Fruit fly (Drosophila melanogaster): ENCODE results near the gene Mco3.

dm6 chr3R:25899690-25900089 is 2.4 kb downstream of the Mco3 start, which contains the start of gene CG31091:
- TF ChIP-seq CG11762 (GFP tag; optimal IDR thresholded peaks at IDR 0.05; ENCODE audit: insufficient read depth) (no peak), CG10669 (GFP tag; optimal IDR thresholded peaks at IDR 0.05) (no peak), CG34406 (GFP tag; optimal IDR thresholded peaks at IDR 0.05) (no peak), ss (GFP tag; optimal IDR thresholded peaks at IDR 0.05) (no peak), Hr39 (GFP tag; optimal IDR thresholded peaks at IDR 0.05) (no peak), CG9139 (GFP tag; optimal IDR thresholded peaks at IDR 0.05) (no peak), fd59A (GFP tag; optimal IDR thresholded peaks at IDR 0.05) (no peak)

Data from whole organism, prepupa.